Worm (Caenorhabditis elegans) whole organism, L1 larva: ENCODE measurements around the gene srx-92.

Source experiments
- C04F5.9 ChIP-seq: sonication (generic microtip); optimal IDR thresholded peaks from 2 replicates; lab custom pipeline; 2016; ENCODE audit warnings: missing genetic modification characterization, missing compliant biosample characterization
- alr-1 ChIP-seq: fragments of 200-800 bp; sonication (Bioruptor generic); optimal IDR thresholded peaks from 2 replicates; lab custom pipeline; 2018; ENCODE audit warnings: borderline replicate concordance, mild to moderate bottlenecking, missing genetic modification characterization, missing compliant biosample characterization
- ceh-63 ChIP-seq: fragments of 200-800 bp; sonication (Bioruptor generic); optimal IDR thresholded peaks from 2 replicates; lab custom pipeline; 2018; ENCODE audit warnings: mild to moderate bottlenecking, missing genetic modification characterization, missing compliant biosample characterization
- ceh-8 ChIP-seq: fragments of 200-800 bp; sonication (Bioruptor generic); optimal IDR thresholded peaks from 2 replicates; lab custom pipeline; 2018; ENCODE audit warnings: mild to moderate bottlenecking, missing genetic modification characterization, moderate library complexity, missing compliant biosample characterization
- ceh-82 ChIP-seq, 3 experiments: fragments of 150-350 bp in 1 of 3; sonication (generic microtip) in 2 of 3; optimal IDR thresholded peaks; 2 replicates each; lab custom pipeline; 2014 to 2017; ENCODE audit warnings: missing biosample characterization in 3 of 3, missing genetic modification characterization in 3 of 3
- ceh-90 ChIP-seq: sonication (generic microtip); optimal IDR thresholded peaks from 2 replicates; lab custom pipeline; 2016; ENCODE audit warnings: missing genetic modification characterization, missing compliant biosample characterization
- dpl-1 ChIP-seq, 3 experiments: fragments of 150-350 bp in 2 of 3; sonication (generic microtip) in 1 of 3; optimal IDR thresholded peaks; 2 replicates each; lab custom pipeline; 2014 to 2017; ENCODE audit warnings: missing biosample characterization in 3 of 3, missing genetic modification characterization in 3 of 3, missing genetic modification reagents in 3 of 3
- dsc-1 ChIP-seq: sonication (generic microtip); optimal IDR thresholded peaks from 2 replicates; lab custom pipeline; 2016; ENCODE audit warnings: mild to moderate bottlenecking, missing genetic modification characterization, missing compliant biosample characterization
- efl-3 ChIP-seq: fragments of 200-800 bp; sonication (Bioruptor generic); optimal IDR thresholded peaks from 2 replicates; lab custom pipeline; 2018; ENCODE audit warnings: mild to moderate bottlenecking, missing genetic modification characterization, missing compliant biosample characterization
- egl-13 ChIP-seq: sonication (generic microtip); optimal IDR thresholded peaks from 2 replicates; lab custom pipeline; 2016; ENCODE audit warnings: missing genotype, missing genetic modification reagents, missing genetic modification characterization, missing compliant biosample characterization
- egl-27 ChIP-seq, 2 experiments: fragments of 150-350 bp in 1 of 2; sonication (generic microtip); optimal IDR thresholded peaks; 3 replicates each; lab custom pipeline; 2017 to 2018; ENCODE audit warnings: missing biosample characterization in 2 of 2, missing genetic modification characterization in 2 of 2, missing genetic modification reagents in 2 of 2
- elt-2 ChIP-seq: sonication (generic microtip); optimal IDR thresholded peaks from 2 replicates; lab custom pipeline; 2016; ENCODE audit warnings: missing genetic modification characterization, mild to moderate bottlenecking, inconsistent platforms, missing compliant biosample characterization, missing genetic modification reagents
- elt-3 ChIP-seq, 6 experiments: fragments of 150-350 bp in 1 of 6; sonication (generic microtip); optimal IDR thresholded peaks; 2 replicates each; lab custom pipeline; 2017 to 2018; ENCODE audit warnings: missing biosample characterization in 6 of 6, missing genetic modification characterization in 6 of 6, inconsistent platforms in 1 of 6
- ets-5 ChIP-seq: fragments of 200-800 bp; sonication (Bioruptor generic); IDR thresholded peaks from 2 replicates; pipeline ENCODE4 v1.3.6; 2022; ENCODE audit warnings: missing genetic modification characterization, missing compliant biosample characterization
- fkh-10 ChIP-seq: sonication (generic microtip); optimal IDR thresholded peaks from 2 replicates; lab custom pipeline; 2017; ENCODE audit warnings: missing biosample characterization, missing genetic modification reagents, missing genetic modification characterization
- fkh-8 ChIP-seq: sonication (generic microtip); optimal IDR thresholded peaks from 2 replicates; lab custom pipeline; 2016; ENCODE audit warnings: mild to moderate bottlenecking, missing genetic modification characterization, missing compliant biosample characterization
- hlh-4 ChIP-seq: sonication (generic microtip); optimal IDR thresholded peaks from 2 replicates; lab custom pipeline; 2016; ENCODE audit warnings: mild to moderate bottlenecking, missing genetic modification characterization, missing compliant biosample characterization
- irx-1 ChIP-seq: sonication (generic microtip); optimal IDR thresholded peaks from 2 replicates; lab custom pipeline; 2016; ENCODE audit warnings: missing genetic modification characterization, missing compliant biosample characterization
- isw-1 ChIP-seq: fragments of 200-800 bp; sonication (Bioruptor generic); IDR thresholded peaks from 2 replicates; pipeline ENCODE4 v1.3.6; 2022; ENCODE audit warnings: missing genetic modification characterization, missing compliant biosample characterization
- jun-1 ChIP-seq: fragments of 150-350 bp; optimal IDR thresholded peaks from 2 replicates; lab custom pipeline; 2014; ENCODE audit warnings: missing biosample characterization, missing genetic modification reagents, missing genetic modification characterization
- lin-35 ChIP-seq, 2 experiments: fragments of 150-350 bp; optimal IDR thresholded peaks; 2 replicates each; lab custom pipeline; 2014; ENCODE audit warnings: missing biosample characterization in 2 of 2, missing genetic modification characterization in 2 of 2, missing genetic modification reagents in 2 of 2
- lin-39 ChIP-seq: fragments of 150-350 bp; optimal IDR thresholded peaks from 2 replicates; lab custom pipeline; 2014; ENCODE audit warnings: missing biosample characterization, missing genetic modification reagents, missing genetic modification characterization
- lir-3 ChIP-seq: sonication (generic microtip); optimal IDR thresholded peaks from 2 replicates; lab custom pipeline; 2016; ENCODE audit warnings: mild to moderate bottlenecking, missing genetic modification characterization, moderate library complexity, missing compliant biosample characterization; ENCODE audit not compliant: poor library complexity
- mab-9 ChIP-seq: fragments of 200-800 bp; sonication (Bioruptor generic); IDR thresholded peaks from 2 replicates; pipeline ENCODE4 v1.3.6; 2022; ENCODE audit warnings: missing genetic modification reagents, missing genetic modification characterization, missing compliant biosample characterization
- mdl-1 ChIP-seq, 2 experiments: fragments of 150-350 bp; optimal IDR thresholded peaks; 2 replicates each; lab custom pipeline; 2014 to 2017; ENCODE audit warnings: missing biosample characterization in 2 of 2, missing genetic modification characterization in 2 of 2, inconsistent platforms in 1 of 2
- mef-2 ChIP-seq: fragments of 150-350 bp; optimal IDR thresholded peaks from 2 replicates; lab custom pipeline; 2014; ENCODE audit warnings: missing biosample characterization, missing genetic modification characterization
- mep-1 ChIP-seq: fragments of 150-350 bp; optimal IDR thresholded peaks from 2 replicates; lab custom pipeline; 2014; ENCODE audit warnings: missing biosample characterization, missing genetic modification characterization
- nhr-12 ChIP-seq: sonication (generic microtip); optimal IDR thresholded peaks from 2 replicates; lab custom pipeline; 2017; ENCODE audit warnings: missing biosample characterization, missing genetic modification characterization
- nhr-20 ChIP-seq: sonication (generic microtip); optimal IDR thresholded peaks from 2 replicates; lab custom pipeline; 2016; ENCODE audit warnings: mild to moderate bottlenecking, missing genetic modification characterization, missing compliant biosample characterization
- nhr-28 ChIP-seq: fragments of 150-350 bp; optimal IDR thresholded peaks from 2 replicates; lab custom pipeline; 2014; ENCODE audit warnings: missing biosample characterization, missing genetic modification characterization
- nhr-47 ChIP-seq: sonication (generic microtip); optimal IDR thresholded peaks from 2 replicates; lab custom pipeline; 2016; ENCODE audit warnings: mild to moderate bottlenecking, missing genetic modification characterization, moderate library complexity, missing compliant biosample characterization
- nhr-71 ChIP-seq: sonication (generic microtip); optimal IDR thresholded peaks from 2 replicates; lab custom pipeline; 2016; ENCODE audit warnings: mild to moderate bottlenecking, missing genetic modification characterization, moderate library complexity, missing compliant biosample characterization
- pax-3 ChIP-seq: fragments of 200-800 bp; sonication (Bioruptor generic); optimal IDR thresholded peaks from 2 replicates; lab custom pipeline; 2018; ENCODE audit warnings: mild to moderate bottlenecking, missing genetic modification characterization, moderate library complexity, missing compliant biosample characterization
- rnt-1 ChIP-seq: sonication (generic microtip); optimal IDR thresholded peaks from 2 replicates; lab custom pipeline; 2016; ENCODE audit warnings: mild to moderate bottlenecking, missing genetic modification characterization, moderate library complexity, missing compliant biosample characterization
- sptf-1 ChIP-seq: fragments of 150-350 bp; optimal IDR thresholded peaks from 2 replicates; lab custom pipeline; 2014; ENCODE audit warnings: missing biosample characterization, missing genetic modification characterization
- tlp-1 ChIP-seq: fragments of 150-350 bp; optimal IDR thresholded peaks from 2 replicates; lab custom pipeline; 2014; ENCODE audit warnings: missing biosample characterization, missing genetic modification characterization
- unc-130 ChIP-seq: fragments of 150-350 bp; optimal IDR thresholded peaks from 2 replicates; lab custom pipeline; 2017; ENCODE audit warnings: missing biosample characterization, missing genetic modification characterization, inconsistent platforms
- unc-30 ChIP-seq: sonication (generic microtip); optimal IDR thresholded peaks from 2 replicates; lab custom pipeline; 2017; ENCODE audit warnings: missing biosample characterization, missing genetic modification characterization
- unc-86 ChIP-seq: sonication (generic microtip); optimal IDR thresholded peaks from 2 replicates; lab custom pipeline; 2016; ENCODE audit warnings: missing genetic modification characterization, missing compliant biosample characterization
- zag-1 ChIP-seq: fragments of 150-350 bp; optimal IDR thresholded peaks from 2 replicates; lab custom pipeline; 2014; ENCODE audit warnings: missing biosample characterization, missing genetic modification characterization
- zip-4 ChIP-seq: fragments of 200-800 bp; sonication (Bioruptor generic); optimal IDR thresholded peaks from 2 replicates; lab custom pipeline; 2018; ENCODE audit warnings: mild to moderate bottlenecking, missing genetic modification characterization, moderate library complexity, missing compliant biosample characterization
- ztf-11 ChIP-seq, 2 experiments: sonication (generic microtip); optimal IDR thresholded peaks; 2 replicates each; lab custom pipeline; 2016 to 2017; ENCODE audit warnings: missing genetic modification characterization in 2 of 2, missing biosample characterization in 1 of 2, missing compliant biosample characterization in 1 of 2
- ztf-4 ChIP-seq: fragments of 150-350 bp; optimal IDR thresholded peaks from 2 replicates; lab custom pipeline; 2014; ENCODE audit warnings: missing biosample characterization, missing genetic modification characterization

The srx-92 gene

ce11 chrV:7356684-7357083, 31.5 kb upstream of the srx-92 start, which contains the start of gene C03G6.21 (continued):
- TF ChIP-seq alr-1 (tag; lab: Kevin White, UChicago): no peak
- TF ChIP-seq nhr-71 (tag; lab: Kevin White, UChicago): no peak

ce11 chrV:7355464-7355863, 30.3 kb upstream of the srx-92 start, which contains the start of gene tag-293:
TSS of gene tag-293 (minus strand) at chrV:7355564.
- no peak for TF ChIP-seq nhr-47 (tag; lab: Kevin White, UChicago)
- TF ChIP-seq unc-30: no peak
- no peak for TF ChIP-seq ceh-63 (GFP tag; lab: Kevin White, UChicago)
- no peak for TF ChIP-seq jun-1 (tag; lab: Kevin White, UChicago)
- no peak for TF ChIP-seq mdl-1 (tag; optimal IDR thresholded peaks at IDR 0.05; lab: Kevin White, UChicago)
- no peak for TF ChIP-seq egl-27 (tag; optimal IDR thresholded peaks at IDR 0.05; lab: Kevin White, UChicago)
- no peak for TF ChIP-seq ceh-8 (GFP tag; lab: Kevin White, UChicago)
- TF ChIP-seq irx-1 (tag; lab: Kevin White, UChicago): no peak
- TF ChIP-seq lir-3 (tag; lab: Kevin White, UChicago): no peak
- TF ChIP-seq rnt-1 (tag; lab: Kevin White, UChicago): no peak
- TF ChIP-seq ets-5: no peak
- TF ChIP-seq hlh-4 (tag; lab: Kevin White, UChicago): no peak
- no peak for TF ChIP-seq mab-9 (GFP tag; lab: Robert Waterston, UW)
- no peak for TF ChIP-seq efl-3 (GFP tag; lab: Kevin White, UChicago)
- TF ChIP-seq ztf-4 (tag; lab: Kevin White, UChicago): no peak
- no peak for TF ChIP-seq alr-1 (tag; lab: Kevin White, UChicago)
- no peak for TF ChIP-seq mep-1 (tag; lab: Kevin White, UChicago)

- TF ChIP-seq zag-1 (tag; lab: Kevin White, UChicago) (no peak), unc-86 (tag; lab: Kevin White, UChicago) (no peak), ztf-11 (tag; optimal IDR thresholded peaks at IDR 0.05; lab: Kevin White, UChicago) (no peak), mef-2 (no peak), pax-3 (tag; lab: Kevin White, UChicago) (no peak), fkh-8 (tag; lab: Kevin White, UChicago) (no peak), nhr-47 (tag; lab: Kevin White, UChicago) (no peak), C04F5.9 (no peak), hlh-4 (tag; lab: Kevin White, UChicago) (no peak), unc-30 (no peak), nhr-28 (tag; lab: Kevin White, UChicago) (no peak), ztf-4 (tag; lab: Kevin White, UChicago) (no peak), ets-5 (no peak), tlp-1 (tag; lab: Kevin White, UChicago) (no peak), lir-3 (tag; lab: Kevin White, UChicago) (no peak), lin-35 (GFP tag; optimal IDR thresholded peaks at IDR 0.05; lab: Kevin White, UChicago) (no peak), ceh-82 (tag; optimal IDR thresholded peaks at IDR 0.05; lab: Kevin White, UChicago) (no peak), unc-130 (tag; lab: Kevin White, UChicago) (no peak), nhr-20 (tag; lab: Kevin White, UChicago) (no peak), sptf-1 (tag; lab: Kevin White, UChicago) (no peak)
These were observed 28.4 kb upstream of the srx-92 start for ce11 chrV:7353602-7354001.

- TF ChIP-seq egl-13 (tag; lab: Kevin White, UChicago) (no peak), dsc-1 (no peak), ceh-63 (GFP tag; lab: Kevin White, UChicago) (no peak), nhr-12 (tag; lab: Kevin White, UChicago) (no peak), nhr-20 (tag; lab: Kevin White, UChicago) (no peak), lin-39 (tag; lab: Kevin White, UChicago) (no peak), zip-4 (GFP tag; lab: Kevin White, UChicago) (no peak), elt-2 (tag; lab: Kevin White, UChicago) (no peak), fkh-10 (no peak), hlh-4 (tag; lab: Kevin White, UChicago) (no peak), isw-1 (GFP tag; lab: Robert Waterston, UW) (no peak), dpl-1 (GFP tag; optimal IDR thresholded peaks at IDR 0.05; lab: Kevin White, UChicago) (no peak), nhr-71 (tag; lab: Kevin White, UChicago) (no peak), ceh-90 (no peak), ceh-82 (tag; optimal IDR thresholded peaks at IDR 0.05; lab: Kevin White, UChicago) (no peak), elt-3 (tag; optimal IDR thresholded peaks at IDR 0.05; lab: Kevin White, UChicago) (no peak), jun-1 (tag; lab: Kevin White, UChicago) (no peak), unc-86 (tag; lab: Kevin White, UChicago) (no peak), sptf-1 (tag; lab: Kevin White, UChicago) (no peak)
These were observed 27.2 kb upstream of the srx-92 start, which contains the start of the genes srh-231 and srh-275 for ce11 chrV:7352186-7353053. TSS of gene srh-231 (minus strand) at chrV:7352236. TSS of gene srh-275 (plus strand) at chrV:7353003.
